Worm (Caenorhabditis elegans) whole organism, L2 larva: Measurements from ENCODE around the gene W09D10.4.
"Not testable (repeated sequence)": the region's sequence is repeated elsewhere in the genome, so short reads cannot be mapped to it uniquely, and the experiment has no call there.

Experiments used
- alr-1 ChIP-seq: fragments of 150-350 bp; optimal IDR thresholded peaks from 2 replicates; lab custom pipeline; 2014; ENCODE audit warnings: missing biosample characterization, missing genetic modification characterization
- ama-1 ChIP-seq: fragments of 150-350 bp; optimal IDR thresholded peaks from 2 replicates; lab custom pipeline; 2018; ENCODE audit warnings: inconsistent platforms
- ceh-16 ChIP-seq: fragments of 150-350 bp; optimal IDR thresholded peaks from 2 replicates; lab custom pipeline; 2014; ENCODE audit warnings: missing biosample characterization, missing genetic modification characterization
- ceh-82 ChIP-seq: fragments of 150-350 bp; optimal IDR thresholded peaks from 2 replicates; lab custom pipeline; 2014; ENCODE audit warnings: missing biosample characterization, missing genetic modification characterization
- crh-2 ChIP-seq: sonication (generic microtip); optimal IDR thresholded peaks from 2 replicates; lab custom pipeline; 2017; ENCODE audit warnings: missing biosample characterization, missing genetic modification characterization
- dmd-4 ChIP-seq: sonication (generic microtip); optimal IDR thresholded peaks from 2 replicates; lab custom pipeline; 2017; ENCODE audit warnings: missing biosample characterization, missing genetic modification characterization
- elt-3 ChIP-seq: sonication (generic microtip); optimal IDR thresholded peaks from 2 replicates; lab custom pipeline; 2017; ENCODE audit warnings: missing biosample characterization, missing genetic modification characterization
- fos-1 ChIP-seq: fragments of 150-350 bp; optimal IDR thresholded peaks from 2 replicates; lab custom pipeline; 2014; ENCODE audit warnings: missing biosample characterization, missing genetic modification characterization
- gmeb-1 ChIP-seq: fragments of 150-350 bp; optimal IDR thresholded peaks from 2 replicates; lab custom pipeline; 2014; ENCODE audit warnings: missing biosample characterization, missing genetic modification characterization
- lin-11 ChIP-seq: fragments of 150-350 bp; sonication (generic microtip); optimal IDR thresholded peaks from 2 replicates; lab custom pipeline; 2014; ENCODE audit warnings: missing biosample characterization, missing genetic modification characterization, inconsistent platforms, mixed read lengths
- lin-13 ChIP-seq: fragments of 150-350 bp; optimal IDR thresholded peaks from 2 replicates; lab custom pipeline; 2014; ENCODE audit warnings: missing biosample characterization, missing genetic modification reagents, missing genetic modification characterization
- lin-39 ChIP-seq: fragments of 150-350 bp; optimal IDR thresholded peaks from 2 replicates; lab custom pipeline; 2014; ENCODE audit warnings: missing biosample characterization, missing genetic modification reagents, missing genetic modification characterization
- mab-5 ChIP-seq: fragments of 150-350 bp; optimal IDR thresholded peaks from 2 replicates; lab custom pipeline; 2014; ENCODE audit warnings: missing biosample characterization, missing genetic modification characterization
- mbf-1 ChIP-seq: sonication (generic microtip); optimal IDR thresholded peaks from 2 replicates; lab custom pipeline; 2017; ENCODE audit warnings: missing biosample characterization, missing genetic modification characterization
- nhr-10 ChIP-seq: sonication (generic microtip); optimal IDR thresholded peaks from 2 replicates; lab custom pipeline; 2017; ENCODE audit warnings: missing biosample characterization, missing genetic modification characterization
- nhr-12 ChIP-seq: fragments of 150-350 bp; optimal IDR thresholded peaks from 2 replicates; lab custom pipeline; 2014; ENCODE audit warnings: missing biosample characterization, missing genetic modification characterization
- nhr-21 ChIP-seq: fragments of 150-350 bp; optimal IDR thresholded peaks from 2 replicates; lab custom pipeline; 2014; ENCODE audit warnings: missing biosample characterization, missing genetic modification characterization
- nhr-25 ChIP-seq: fragments of 150-350 bp; sonication (generic microtip); optimal IDR thresholded peaks from 3 replicates; lab custom pipeline; 2014; ENCODE audit warnings: missing biosample characterization, missing genetic modification characterization
- nhr-6 ChIP-seq: fragments of 150-350 bp; optimal IDR thresholded peaks from 2 replicates; lab custom pipeline; 2014; ENCODE audit warnings: missing biosample characterization, missing genetic modification characterization
- sem-4 ChIP-seq: fragments of 150-350 bp; optimal IDR thresholded peaks from 2 replicates; lab custom pipeline; 2014; ENCODE audit warnings: missing biosample characterization, missing genetic modification reagents, missing genetic modification characterization
- skn-1 ChIP-seq: sonication (generic microtip); optimal IDR thresholded peaks from 2 replicates; lab custom pipeline; 2017; ENCODE audit warnings: missing biosample characterization, missing genetic modification characterization
- sma-3 ChIP-seq: sonication (generic microtip); optimal IDR thresholded peaks from 2 replicates; lab custom pipeline; 2016; ENCODE audit warnings: missing genetic modification reagents, missing genetic modification characterization, missing compliant biosample characterization
- snpc-4 ChIP-seq: fragments of 150-350 bp; optimal IDR thresholded peaks from 2 replicates; lab custom pipeline; 2014; ENCODE audit warnings: missing biosample characterization, missing genetic modification characterization
- unc-39 ChIP-seq: fragments of 150-350 bp; optimal IDR thresholded peaks from 2 replicates; lab custom pipeline; 2014; ENCODE audit warnings: missing biosample characterization, missing genetic modification characterization
- unc-55 ChIP-seq: fragments of 150-350 bp; sonication (generic microtip); optimal IDR thresholded peaks from 3 replicates; lab custom pipeline; 2014; ENCODE audit warnings: missing biosample characterization, missing genetic modification reagents, missing genetic modification characterization
- unc-62 ChIP-seq: fragments of 150-350 bp; optimal IDR thresholded peaks from 2 replicates; lab custom pipeline; 2014; ENCODE audit warnings: missing biosample characterization, missing genetic modification reagents, missing genetic modification characterization
- zag-1 ChIP-seq: fragments of 150-350 bp; optimal IDR thresholded peaks from 2 replicates; lab custom pipeline; 2014; ENCODE audit warnings: missing biosample characterization, missing genetic modification characterization
- ztf-1 ChIP-seq: fragments of 200-800 bp; sonication (Bioruptor generic); conservative IDR thresholded peaks from 2 replicates; pipeline ENCODE4 v1.3.6; 2022; ENCODE audit warnings: missing genetic modification characterization, missing compliant biosample characterization
- ztf-11 ChIP-seq: sonication (generic microtip); optimal IDR thresholded peaks from 2 replicates; lab custom pipeline; 2017; ENCODE audit warnings: missing biosample characterization, missing genetic modification characterization
- ztf-4 ChIP-seq: fragments of 150-350 bp; optimal IDR thresholded peaks from 2 replicates; lab custom pipeline; 2014; ENCODE audit warnings: missing biosample characterization, missing genetic modification characterization

Gene W09D10.4

ce11 chrIII:10759050-10760023 lies 43.3 kb upstream of the W09D10.4 start, which contains the start of gene tasp-1 (continued):
- peak; percentile 96 for TF ChIP-seq ceh-16 (tag; lab: Kevin White, UChicago)
- TF ChIP-seq snpc-4 (tag; lab: Kevin White, UChicago) = peak; percentile 94
- peak; percentile 65 for TF ChIP-seq dmd-4
- TF ChIP-seq, all 48 proteins: peak for 42

- TF ChIP-seq unc-39 (tag; lab: Kevin White, UChicago) (no peak), nhr-21 (tag; lab: Kevin White, UChicago) (no peak), elt-3 (no peak), ztf-1 (GFP tag; lab: Robert Waterston, UW) (no peak), nhr-10 (no peak)
Observed at ce11 chrIII:10758422-10758821, 42.4 kb upstream of the W09D10.4 start, which contains the start of gene K01G5.10. TSS of gene K01G5.10 (minus strand) at chrIII:10758522.

ce11 chrIII:10757540-10757939 lies 41.5 kb upstream of the W09D10.4 start, which contains the start of gene rnf-113:
TSS of gene rnf-113 (minus strand) at chrIII:10757640.
- TF ChIP-seq sma-3 (no peak), ceh-16 (tag; lab: Kevin White, UChicago) (no peak), nhr-25 (tag; lab: Kevin White, UChicago) (no peak), crh-2 (tag; lab: Kevin White, UChicago) (no peak), lin-11 (tag; lab: Kevin White, UChicago) (no peak), elt-3 (no peak), dmd-4 (no peak), ztf-4 (tag; lab: Kevin White, UChicago) (no peak)

ce11 chrIII:10755480-10756066 lies 39.6 kb upstream of the W09D10.4 start, which contains the start of gene hpl-2:
TSS of gene hpl-2 (minus strand) at chrIII:10755530.
- TF ChIP-seq sem-4 (tag; lab: Kevin White, UChicago) = no peak
- no peak for TF ChIP-seq skn-1
- no peak for TF ChIP-seq unc-62 (GFP tag; lab: Kevin White, UChicago)
- TF ChIP-seq alr-1 = no peak
- no peak for TF ChIP-seq mab-5 (tag; lab: Kevin White, UChicago)
- no peak for TF ChIP-seq lin-13 (GFP tag; lab: Kevin White, UChicago)
- TF ChIP-seq fos-1 (tag; lab: Kevin White, UChicago) = no peak
- TF ChIP-seq unc-55 = no peak
- no peak for TF ChIP-seq ceh-82
- TF ChIP-seq nhr-21 (tag; lab: Kevin White, UChicago) = no peak
- no peak for TF ChIP-seq ceh-16 (tag; lab: Kevin White, UChicago)
- TF ChIP-seq nhr-6 (tag; lab: Kevin White, UChicago) = no peak
- no peak for TF ChIP-seq zag-1

- TF ChIP-seq ztf-11 (no peak), ama-1 (lab: Kevin White, UChicago) (no peak), mbf-1 (tag; lab: Kevin White, UChicago) (no peak), gmeb-1 (tag; lab: Kevin White, UChicago) (peak; percentile 66), dmd-4 (no peak), zag-1 (no peak), nhr-12 (tag; lab: Kevin White, UChicago) (no peak), ceh-82 (no peak), lin-39 (tag; lab: Kevin White, UChicago) (no peak)
Observed at ce11 chrIII:10754379-10754778, 38.4 kb upstream of the W09D10.4 start.

DNA sequence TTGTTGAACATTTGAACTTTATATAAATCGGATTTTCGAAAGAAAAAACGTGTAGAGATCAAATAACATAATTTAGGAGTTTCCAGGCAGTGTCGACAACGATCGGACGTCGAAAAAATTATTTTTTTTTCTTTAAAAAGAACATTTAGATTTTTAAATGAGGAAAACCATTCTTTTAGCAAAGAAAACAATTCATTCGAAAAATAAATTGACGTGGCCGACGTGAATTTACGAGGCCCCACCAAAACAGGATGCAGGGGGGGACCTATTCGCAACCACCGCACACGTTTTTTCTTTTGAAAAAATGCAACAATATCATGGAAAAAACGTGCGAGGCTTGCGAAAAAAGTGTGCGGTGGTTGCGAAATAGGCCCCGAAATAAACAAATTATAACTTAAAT lies 34.1 kb upstream of the W09D10.4 start, which contains the start of gene enu-3.6:
Gene enu-3.6, plus strand, starts transcription at position 392 of the 400 bp plus-strand sequence.
- TF ChIP-seq elt-3, alr-1, dmd-4: not testable (repeated sequence)
